Fruit fly (Drosophila melanogaster): ENCODE measurements around the gene CG14416.

Gene CG14416

dm6 chrX:2919742-2920141, 47.1 kb upstream of the CG14416 start, which contains the start of gene CG3588 (continued):
- TF ChIP-seq CG30020 (tag; optimal IDR thresholded peaks at IDR 0.05) (no peak), CG12659 (GFP tag; optimal IDR thresholded peaks at IDR 0.05) (peak; percentile 65), Ada2b (GFP tag; IDR thresholded peaks at IDR 0.05) (peak; percentile 68), CG18619 (GFP tag; optimal IDR thresholded peaks at IDR 0.05) (peak; percentile 57), CG4328 (GFP tag; optimal IDR thresholded peaks at IDR 0.05) (no peak), CG11504 (tag; optimal IDR thresholded peaks at IDR 0.05) (peak; percentile 76), CG7839 (tag; optimal IDR thresholded peaks at IDR 0.05) (peak; percentile 82), NK7.1 (GFP tag; optimal IDR thresholded peaks at IDR 0.05) (peak; percentile 42), CG16863 (GFP tag; optimal IDR thresholded peaks at IDR 0.05) (peak; percentile 66), repo (GFP tag; optimal IDR thresholded peaks at IDR 0.05) (peak; percentile 39), CG16815 (GFP tag; optimal IDR thresholded peaks at IDR 0.05) (peak; percentile 15), dysf (GFP tag; IDR thresholded peaks at IDR 0.05) (peak; percentile 87), peb (GFP tag; IDR thresholded peaks at IDR 0.05) (peak; percentile 42; the same call in 1 of the 2 replicates), Dfd (GFP tag; optimal IDR thresholded peaks at IDR 0.05) (no peak), CG8478 (optimal IDR thresholded peaks at IDR 0.05) (no peak), Nf-YC (tag; optimal IDR thresholded peaks at IDR 0.05) (no peak), CG6683 (GFP tag; optimal IDR thresholded peaks at IDR 0.05) (peak; percentile 33), NC2β (GFP tag; optimal IDR thresholded peaks at IDR 0.05) (peak; percentile 34), Tbp (GFP tag; optimal IDR thresholded peaks at IDR 0.05) (no peak), CG12942 (GFP tag; optimal IDR thresholded peaks at IDR 0.05) (peak; percentile 16), stwl (tag; optimal IDR thresholded peaks at IDR 0.05) (no peak), CG12769 (tag; optimal IDR thresholded peaks at IDR 0.05) (peak; percentile 11), CG6254 (GFP tag; optimal IDR thresholded peaks at IDR 0.05) (no peak), CG12236 (GFP tag; optimal IDR thresholded peaks at IDR 0.05) (no peak), CG10209 (GFP tag; optimal IDR thresholded peaks at IDR 0.05) (peak; percentile 61), C15 (GFP tag; IDR thresholded peaks at IDR 0.05) (peak; percentile 59; the same call in 2 of the 3 replicates), CG10959 (GFP tag; IDR thresholded peaks at IDR 0.05) (0 out of 2 replicates have a peak, but pooled peaks have one; percentile 19), CG10462 (GFP tag; optimal IDR thresholded peaks at IDR 0.05) (peak; percentile 23), E2f2 (GFP tag; IDR thresholded peaks at IDR 0.05) (peak; percentile 51), ara (GFP tag; IDR thresholded peaks at IDR 0.05) (peak; percentile 65), jumu (GFP tag; optimal IDR thresholded peaks at IDR 0.05) (no peak), CG12219 (GFP tag; optimal IDR thresholded peaks at IDR 0.05) (peak; percentile 43), Hr3 (GFP tag; optimal IDR thresholded peaks at IDR 0.05) (peak; percentile 53), Dad (GFP tag; optimal IDR thresholded peaks at IDR 0.05) (peak; percentile 48), CG1024 (GFP tag; IDR thresholded peaks at IDR 0.05) (0 out of 2 replicates have a peak, but pooled peaks have one; percentile 33), crol (GFP tag; IDR thresholded peaks at IDR 0.05) (no peak), CG34422 (GFP tag; IDR thresholded peaks at IDR 0.05) (peak; percentile 45; the same call in 2 of the 3 replicates), Atf3 (GFP tag; optimal IDR thresholded peaks at IDR 0.05) (peak; percentile 63), Ets97D (GFP tag; optimal IDR thresholded peaks at IDR 0.05) (peak; percentile 24), tup (GFP tag; optimal IDR thresholded peaks at IDR 0.05) (peak; percentile 12), CG7928 (GFP tag; optimal IDR thresholded peaks at IDR 0.05) (no peak), CG17385 (GFP tag; optimal IDR thresholded peaks at IDR 0.05) (peak; percentile 68), cad (GFP tag; optimal IDR thresholded peaks at IDR 0.05) (no peak), CG12155 (GFP tag; optimal IDR thresholded peaks at IDR 0.05) (peak; percentile 70), Hmr (GFP tag; optimal IDR thresholded peaks at IDR 0.05) (peak; percentile 71), tx (GFP tag; optimal IDR thresholded peaks at IDR 0.05) (peak; percentile 54), dimm (GFP tag; IDR thresholded peaks at IDR 0.05) (no peak), CG17568 (GFP tag; optimal IDR thresholded peaks at IDR 0.05) (peak; percentile 54), Six4 (GFP tag; optimal IDR thresholded peaks at IDR 0.05) (peak; percentile 42), az2 (GFP tag; optimal IDR thresholded peaks at IDR 0.05) (peak; percentile 52), ci (GFP tag; IDR thresholded peaks at IDR 0.05) (peak; percentile 77), MESR4 (GFP tag; optimal IDR thresholded peaks at IDR 0.05) (no peak)
